Fruit fly (Drosophila melanogaster): ENCODE data around the gene CG6508.

The CG6508 gene

dm6 chr2L:10850320-10850990 lies 31.5 kb downstream of the CG6508 start, which contains the start of gene porin (continued):
- peak; percentile 59 for TF ChIP-seq CG2116 (GFP tag; optimal IDR thresholded peaks at IDR 0.05)
- peak; percentile 29 for TF ChIP-seq CG4854 (GFP tag; optimal IDR thresholded peaks at IDR 0.05)
- peak; percentile 34 for TF ChIP-seq CG12391 (tag; optimal IDR thresholded peaks at IDR 0.05)
- peak; percentile 5 for TF ChIP-seq CG2875 (GFP tag; optimal IDR thresholded peaks at IDR 0.05)
- no peak for TF ChIP-seq CG7271 (tag; optimal IDR thresholded peaks at IDR 0.05)
- no peak for TF ChIP-seq CG31388 (GFP tag; optimal IDR thresholded peaks at IDR 0.05)
- 0 out of 3 replicates have a peak, but pooled peaks have one; percentile 25 for TF ChIP-seq z (GFP tag; IDR thresholded peaks at IDR 0.05)
- TF ChIP-seq Pdp1 (GFP tag; optimal IDR thresholded peaks at IDR 0.05) = peak in 1 of 2 experiments; percentile 98
- peak; percentile 48 for TF ChIP-seq nmo (GFP tag; optimal IDR thresholded peaks at IDR 0.05)
- TF ChIP-seq grn (GFP tag; optimal IDR thresholded peaks at IDR 0.05) = peak; percentile 30
- no peak for TF ChIP-seq CG8089 (GFP tag; optimal IDR thresholded peaks at IDR 0.05)
- no peak for TF ChIP-seq CG32767 (GFP tag; IDR thresholded peaks at IDR 0.05)
- TF ChIP-seq trem (tag; optimal IDR thresholded peaks at IDR 0.05) = peak; percentile 87
- TF ChIP-seq Opbp (GFP tag; IDR thresholded peaks at IDR 0.05; ENCODE audit: partially characterized antibody) = 0 out of 3 replicates have a peak, but pooled peaks have one; percentile 36
- TF ChIP-seq CG10431 (GFP tag; optimal IDR thresholded peaks at IDR 0.05) = peak; percentile 30
- TF ChIP-seq dpn (GFP tag; optimal IDR thresholded peaks at IDR 0.05) = peak in 1 of 2 experiments; percentile 6
- no peak for TF ChIP-seq CG14667 (GFP tag; IDR thresholded peaks at IDR 0.05)
- peak; percentile 10 for TF ChIP-seq CG12299 (tag; optimal IDR thresholded peaks at IDR 0.05)
- TF ChIP-seq CG3065 (GFP tag; optimal IDR thresholded peaks at IDR 0.05) = no peak
- TF ChIP-seq Spps (tag; optimal IDR thresholded peaks at IDR 0.05) = peak; percentile 19
- no peak for TF ChIP-seq gem (tag; optimal IDR thresholded peaks at IDR 0.05)
- TF ChIP-seq Fer1 (GFP tag; optimal IDR thresholded peaks at IDR 0.05) = peak; percentile 38
- peak; percentile 62 for TF ChIP-seq Hmr (GFP tag; optimal IDR thresholded peaks at IDR 0.05)
- no peak for TF ChIP-seq slbo (GFP tag; IDR thresholded peaks at IDR 0.05)
- TF ChIP-seq scrt (GFP tag; optimal IDR thresholded peaks at IDR 0.05) = peak; percentile 5
- TF ChIP-seq row (GFP tag; IDR thresholded peaks at IDR 0.05) = no peak; the same call in 2 of the 3 replicates
- TF ChIP-seq knrl (GFP tag; IDR thresholded peaks at IDR 0.05; ENCODE audit: partially characterized antibody) = peak; percentile 12; the same call in 1 of the 3 replicates
- peak; percentile 29; the same call in 1 of the 2 replicates for TF ChIP-seq amos (GFP tag; IDR thresholded peaks at IDR 0.05; ENCODE audit: partially characterized antibody)
- TF ChIP-seq lab (GFP tag; optimal IDR thresholded peaks at IDR 0.05) = peak; percentile 45
- peak; percentile 83 for TF ChIP-seq CG4617 (GFP tag; optimal IDR thresholded peaks at IDR 0.05; ENCODE audit: borderline replicate concordance)
- TF ChIP-seq CG13624 (GFP tag; optimal IDR thresholded peaks at IDR 0.05) = peak; percentile 22
- TF ChIP-seq hth (optimal IDR thresholded peaks at IDR 0.05) = no peak
- peak; percentile 33; the same call in 1 of the 2 replicates for TF ChIP-seq CG31441 (GFP tag; IDR thresholded peaks at IDR 0.05)
- no peak for TF ChIP-seq gcm (GFP tag; optimal IDR thresholded peaks at IDR 0.05)
- peak; percentile 57 for TF ChIP-seq CG33213 (GFP tag; optimal IDR thresholded peaks at IDR 0.05)
- peak; percentile 83 for TF ChIP-seq CG9437 (GFP tag; optimal IDR thresholded peaks at IDR 0.05)
- peak; percentile 17 for TF ChIP-seq HmgZ (tag; optimal IDR thresholded peaks at IDR 0.05)
- no peak for TF ChIP-seq CG11247 (GFP tag; IDR thresholded peaks at IDR 0.05)
- peak; percentile 31 for TF ChIP-seq CG8924 (tag; optimal IDR thresholded peaks at IDR 0.05)
- no peak for TF ChIP-seq CG31365 (tag; optimal IDR thresholded peaks at IDR 0.05)
- 0 out of 3 replicates have a peak, but pooled peaks have one; percentile 9 for TF ChIP-seq CG11695 (GFP tag; IDR thresholded peaks at IDR 0.05)
- TF ChIP-seq CG3847 (GFP tag; IDR thresholded peaks at IDR 0.05) = peak; percentile 70
- no peak for TF ChIP-seq GATAe (GFP tag; conservative IDR thresholded peaks at IDR 0.05)
- TF ChIP-seq BEAF-32 (GFP tag; optimal IDR thresholded peaks at IDR 0.05) = peak; percentile 46
- TF ChIP-seq Ptx1 (GFP tag; IDR thresholded peaks at IDR 0.05) = no peak
- TF ChIP-seq CG11398 (GFP tag; optimal IDR thresholded peaks at IDR 0.05) = no peak
- peak; percentile 94 for TF ChIP-seq CG9797 (GFP tag; optimal IDR thresholded peaks at IDR 0.05)
- TF ChIP-seq dysf (GFP tag; IDR thresholded peaks at IDR 0.05) = no peak
- TF ChIP-seq CG2889 (GFP tag; IDR thresholded peaks at IDR 0.05) = no peak
